Fruit fly (Drosophila melanogaster) whole organism, embryonic: ENCODE data around the gene CG4972.

Experiments used
- CG1024 ChIP-seq: fragments of 200-800 bp; sonication (Bioruptor generic); IDR thresholded peaks from 2 replicates; pipeline ENCODE4 v1.3.6; 2022; ENCODE audit warnings: missing biosample characterization, missing genetic modification characterization
- CG10267 ChIP-seq: fragments of 200-800 bp; sonication (Bioruptor generic); optimal IDR thresholded peaks from 2 replicates; lab custom pipeline; 2018; ENCODE audit warnings: missing biosample characterization, mild to moderate bottlenecking, missing genetic modification characterization, moderate library complexity
- CG12155 ChIP-seq: fragments of 200-800 bp; sonication (Bioruptor generic); optimal IDR thresholded peaks from 3 replicates; lab custom pipeline; 2016; ENCODE audit warnings: missing biosample characterization, missing genetic modification characterization
- CG12391 ChIP-seq: fragments of 200-800 bp; sonication (Bioruptor generic); optimal IDR thresholded peaks from 3 replicates; lab custom pipeline; 2018; ENCODE audit warnings: missing biosample characterization, mild to moderate bottlenecking, missing genetic modification characterization, moderate library complexity
- CG14860 ChIP-seq: fragments of 200-800 bp; sonication (Bioruptor generic); IDR thresholded peaks from 3 replicates; pipeline ENCODE4 v1.3.6; 2022; ENCODE audit warnings: missing biosample characterization, missing genetic modification characterization; ENCODE audit not compliant: partially characterized antibody
- CG17361 ChIP-seq: fragments of 200-800 bp; sonication (Bioruptor generic); IDR thresholded peaks from 3 replicates; pipeline ENCODE4 v1.3.6; 2022; ENCODE audit warnings: missing biosample characterization, missing genetic modification characterization
- CG17912 ChIP-seq: fragments of 200-800 bp; sonication (Bioruptor generic); optimal IDR thresholded peaks from 2 replicates; lab custom pipeline; 2018; ENCODE audit warnings: missing biosample characterization, mild to moderate bottlenecking, missing genetic modification characterization
- CG1792 ChIP-seq: fragments of 200-800 bp; sonication (Bioruptor generic); optimal IDR thresholded peaks from 2 replicates; lab custom pipeline; 2016; ENCODE audit warnings: missing biosample characterization, missing genetic modification characterization
- CG2712 ChIP-seq: fragments of 200-800 bp; optimal IDR thresholded peaks from 3 replicates; lab custom pipeline; 2019; ENCODE audit warnings: missing biosample characterization, mild to moderate bottlenecking, missing genetic modification characterization, moderate library complexity
- CG6272 ChIP-seq: fragments of 200-800 bp; sonication (Bioruptor generic); IDR thresholded peaks from 2 replicates; pipeline ENCODE4 v1.3.6; 2022; ENCODE audit warnings: missing biosample characterization, missing genetic modification characterization
- CG7786 ChIP-seq: fragments of 200-800 bp; sonication (Bioruptor generic); optimal IDR thresholded peaks from 2 replicates; lab custom pipeline; 2016; ENCODE audit warnings: missing biosample characterization, missing genetic modification characterization
- D ChIP-seq, 2 experiments: fragments of 200-800 bp in 1 of 2; fragments of >200 bp in 1 of 2; sonication (Bioruptor generic) in 1 of 2; optimal IDR thresholded peaks; 2 replicates in 1 of 2; 3 replicates in 1 of 2; lab custom pipeline; 2017; ENCODE audit warnings: mild to moderate bottlenecking in 1 of 2, missing biosample characterization in 1 of 2, missing genetic modification characterization in 1 of 2, missing genetic modification reagents in 1 of 2
- Dbx ChIP-seq: fragments of 200-800 bp; sonication (Bioruptor generic); IDR thresholded peaks from 3 replicates; pipeline ENCODE4 v1.3.6; 2022; ENCODE audit warnings: missing biosample characterization, missing genetic modification characterization
- Ets97D ChIP-seq: fragments of 200-800 bp; sonication (Bioruptor generic); optimal IDR thresholded peaks from 3 replicates; lab custom pipeline; 2016; ENCODE audit warnings: missing biosample characterization, missing genetic modification characterization
- Nf-YC ChIP-seq: fragments of 200-800 bp; optimal IDR thresholded peaks from 3 replicates; lab custom pipeline; 2019; ENCODE audit warnings: missing biosample characterization, mild to moderate bottlenecking, missing genetic modification characterization, moderate library complexity
- Sry-β ChIP-seq: fragments of 200-800 bp; sonication (Bioruptor generic); optimal IDR thresholded peaks from 2 replicates; lab custom pipeline; 2018; ENCODE audit warnings: missing biosample characterization, mild to moderate bottlenecking, missing genetic modification characterization, moderate library complexity
- Stat92E ChIP-seq, 3 experiments: fragments of >200 bp in 2 of 3; fragments of 200-800 bp in 1 of 3; sonication (Bioruptor generic) in 1 of 3; optimal IDR thresholded peaks; 2 replicates each; lab custom pipeline; 2017 to 2019; ENCODE audit warnings: missing biosample characterization in 3 of 3, missing genetic modification characterization in 3 of 3, mild to moderate bottlenecking in 1 of 3, moderate library complexity in 1 of 3
- Xrp1 ChIP-seq: fragments of 200-800 bp; sonication (Bioruptor generic); IDR thresholded peaks from 2 replicates; pipeline ENCODE4 v1.3.6; 2022; ENCODE audit warnings: missing biosample characterization, missing genetic modification characterization
- YL-1 ChIP-seq: fragments of 200-800 bp; sonication (Bioruptor generic); optimal IDR thresholded peaks from 3 replicates; lab custom pipeline; 2017; ENCODE audit warnings: missing biosample characterization, mild to moderate bottlenecking, missing genetic modification characterization
- amos ChIP-seq: fragments of 200-800 bp; sonication (Bioruptor generic); IDR thresholded peaks from 2 replicates; pipeline ENCODE4 v1.3.6; 2022; ENCODE audit warnings: missing biosample characterization, missing genetic modification characterization; ENCODE audit not compliant: partially characterized antibody
- aop ChIP-seq: fragments of 200-800 bp; sonication (Bioruptor generic); IDR thresholded peaks from 2 replicates; pipeline ENCODE4 v1.3.6; 2022; ENCODE audit warnings: missing biosample characterization, missing genetic modification characterization
- gro ChIP-seq: fragments of 200-800 bp; sonication (Bioruptor generic); optimal IDR thresholded peaks from 2 replicates; lab custom pipeline; 2016; ENCODE audit warnings: missing biosample characterization, missing genetic modification characterization
- lbe ChIP-seq: fragments of 200-800 bp; sonication (Bioruptor generic); optimal IDR thresholded peaks from 2 replicates; lab custom pipeline; 2016; ENCODE audit warnings: missing biosample characterization, mild to moderate bottlenecking, missing genetic modification characterization
- nmo ChIP-seq: fragments of 200-800 bp; sonication (Bioruptor generic); optimal IDR thresholded peaks from 2 replicates; lab custom pipeline; 2018; ENCODE audit warnings: missing biosample characterization, mild to moderate bottlenecking, missing genetic modification characterization, moderate library complexity
- rib ChIP-seq: fragments of 200-800 bp; sonication (Bioruptor generic); IDR thresholded peaks from 2 replicates; pipeline ENCODE4 v1.3.6; 2022; ENCODE audit warnings: missing biosample characterization, missing genetic modification characterization
- sr ChIP-seq: fragments of 200-800 bp; sonication (Bioruptor generic); IDR thresholded peaks from 3 replicates; pipeline ENCODE4 v1.3.6; 2022; ENCODE audit warnings: missing biosample characterization, missing genetic modification characterization
- sug ChIP-seq: fragments of 200-800 bp; optimal IDR thresholded peaks from 2 replicates; lab custom pipeline; 2019; ENCODE audit warnings: missing biosample characterization, mild to moderate bottlenecking, missing genetic modification characterization, moderate library complexity

The CG4972 gene

DNA sequence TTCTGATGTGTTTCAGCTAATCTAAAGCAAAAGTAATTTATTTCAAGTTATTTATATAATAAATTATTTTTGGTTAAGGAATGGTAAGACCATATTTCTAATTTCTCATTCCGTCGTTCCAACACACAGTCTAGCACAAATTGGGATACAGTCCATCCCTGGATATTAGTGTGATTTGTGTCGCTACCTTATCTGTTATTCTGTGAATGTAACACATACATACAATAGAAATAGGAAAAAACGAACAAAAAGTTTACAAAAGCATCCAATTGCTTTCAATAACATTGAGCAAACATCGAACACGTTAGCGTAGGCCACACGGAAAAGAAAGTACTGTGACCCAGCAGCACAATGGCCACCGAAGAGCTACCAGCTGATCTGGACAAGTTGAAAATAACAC is 51.9 kb downstream of the CG4972 start, which contains the start of gene CG5056 (continued):
- TF ChIP-seq Xrp1 (GFP tag; lab: Robert Waterston, UW) (peak; percentile 17; the same call in 1 of the 2 replicates), CG10267 (tag; lab: Kevin White, UChicago) (peak; percentile 57), gro (GFP tag; lab: Kevin White, UChicago) (peak; percentile 1), rib (GFP tag; lab: Robert Waterston, UW) (no peak), CG12155 (no peak), CG1024 (GFP tag; lab: Robert Waterston, UW) (peak; percentile 93), D (optimal IDR thresholded peaks at IDR 0.05; lab: Kevin White, UChicago) (no peak), D (GFP tag; optimal IDR thresholded peaks at IDR 0.05; lab: Kevin White, UChicago) (peak; percentile 22), CG6272 (GFP tag; lab: Robert Waterston, UW) (no peak), CG2712 (tag; lab: Kevin White, UChicago) (peak; percentile 63), lbe (GFP tag; lab: Kevin White, UChicago) (peak; percentile 21), CG14860 (GFP tag; lab: Robert Waterston, UW) (no peak), CG17361 (GFP tag; lab: Robert Waterston, UW) (peak; percentile 54; the same call in 2 of the 3 replicates), aop (no peak), CG1792 (no peak), YL-1 (GFP tag; lab: Kevin White, UChicago) (peak; percentile 78), nmo (GFP tag; lab: Kevin White, UChicago) (peak; percentile 64), sr (no peak), sug (peak; percentile 37), Dbx (GFP tag; lab: Robert Waterston, UW) (no peak), Sry-β (GFP tag; lab: Kevin White, UChicago) (peak; percentile 50), Ets97D (GFP tag; lab: Kevin White, UChicago) (peak; percentile 40), CG17912 (GFP tag; lab: Kevin White, UChicago) (peak; percentile 19), CG7786 (no peak), Nf-YC (tag; lab: Kevin White, UChicago) (peak; percentile 53), Stat92E (GFP tag; optimal IDR thresholded peaks at IDR 0.05; lab: Kevin White, UChicago) (peak in 1 of 3 experiments; percentile 77), amos (peak; percentile 10; the same call in 1 of the 2 replicates), CG12391 (tag; lab: Kevin White, UChicago) (peak; percentile 47)
